Worm (Caenorhabditis elegans) whole organism, mixed stage, embryonic: ENCODE measurements around the gene mct-4.

Experiments
- M03D4.4 ChIP-seq: sonication (generic microtip); optimal IDR thresholded peaks from 2 replicates; lab custom pipeline; 2017; ENCODE audit warnings: mild to moderate bottlenecking, missing genetic modification characterization, missing compliant biosample characterization
- bed-3 ChIP-seq: fragments of 200-800 bp; sonication (Bioruptor generic); optimal IDR thresholded peaks from 3 replicates; lab custom pipeline; 2018; ENCODE audit warnings: mild to moderate bottlenecking, missing genetic modification characterization, moderate library complexity, missing compliant biosample characterization
- blmp-1 ChIP-seq: fragments of 150-350 bp; optimal IDR thresholded peaks from 2 replicates; lab custom pipeline; 2014; ENCODE audit warnings: missing biosample characterization, missing genetic modification characterization
- ceh-39 ChIP-seq: fragments of 150-350 bp; optimal IDR thresholded peaks from 2 replicates; lab custom pipeline; 2014; ENCODE audit warnings: missing biosample characterization, missing genetic modification characterization
- ceh-43 ChIP-seq: fragments of 200-800 bp; sonication (Bioruptor generic); optimal IDR thresholded peaks from 2 replicates; lab custom pipeline; 2018; ENCODE audit warnings: mild to moderate bottlenecking, missing genetic modification characterization, moderate library complexity, missing compliant biosample characterization
- ceh-83 ChIP-seq: fragments of 200-800 bp; sonication (Bioruptor generic); optimal IDR thresholded peaks from 2 replicates; lab custom pipeline; 2018; ENCODE audit warnings: mild to moderate bottlenecking, missing genetic modification characterization, missing compliant biosample characterization
- ces-1 ChIP-seq: fragments of 150-350 bp; optimal IDR thresholded peaks from 2 replicates; lab custom pipeline; 2014; ENCODE audit warnings: missing biosample characterization, missing genetic modification reagents, missing genetic modification characterization
- cnd-1 ChIP-seq: fragments of 200-800 bp; sonication (Bioruptor generic); optimal IDR thresholded peaks from 2 replicates; lab custom pipeline; 2018; ENCODE audit warnings: mild to moderate bottlenecking, missing genetic modification characterization, missing compliant biosample characterization
- drap-1 ChIP-seq: fragments of 200-800 bp; sonication (Bioruptor generic); optimal IDR thresholded peaks from 3 replicates; lab custom pipeline; 2018; ENCODE audit warnings: mild to moderate bottlenecking, missing genetic modification characterization, missing compliant biosample characterization
- elt-3 ChIP-seq: fragments of 150-350 bp; optimal IDR thresholded peaks from 2 replicates; lab custom pipeline; 2014; ENCODE audit warnings: missing biosample characterization, missing genetic modification characterization
- flh-1 ChIP-seq: fragments of 200-800 bp; sonication (Bioruptor generic); optimal IDR thresholded peaks from 2 replicates; lab custom pipeline; 2018; ENCODE audit warnings: mild to moderate bottlenecking, missing genetic modification characterization, moderate library complexity, missing compliant biosample characterization
- ham-2 ChIP-seq: fragments of 200-800 bp; sonication (Bioruptor generic); optimal IDR thresholded peaks from 2 replicates; lab custom pipeline; 2018; ENCODE audit warnings: mild to moderate bottlenecking, missing genetic modification characterization, missing compliant biosample characterization
- hlh-1 ChIP-seq: fragments of 150-350 bp; optimal IDR thresholded peaks from 2 replicates; lab custom pipeline; 2014; ENCODE audit warnings: missing biosample characterization, missing genetic modification reagents, missing genetic modification characterization
- lin-13 ChIP-seq: fragments of 150-350 bp; optimal IDR thresholded peaks from 2 replicates; lab custom pipeline; 2014; ENCODE audit warnings: missing biosample characterization, missing genetic modification characterization
- lin-32 ChIP-seq: fragments of 200-800 bp; sonication (Bioruptor generic); optimal IDR thresholded peaks from 2 replicates; lab custom pipeline; 2018; ENCODE audit warnings: mild to moderate bottlenecking, missing genetic modification characterization, missing compliant biosample characterization
- mab-5 ChIP-seq: fragments of 150-350 bp; optimal IDR thresholded peaks from 2 replicates; lab custom pipeline; 2014; ENCODE audit warnings: missing biosample characterization, missing genetic modification characterization
- mls-2 ChIP-seq: sonication (generic microtip); optimal IDR thresholded peaks from 2 replicates; lab custom pipeline; 2016; ENCODE audit warnings: mild to moderate bottlenecking, missing genetic modification characterization, moderate library complexity, missing compliant biosample characterization
- nhr-12 ChIP-seq: fragments of 150-350 bp; optimal IDR thresholded peaks from 2 replicates; lab custom pipeline; 2014; ENCODE audit warnings: missing biosample characterization, missing genetic modification characterization
- nhr-2 ChIP-seq: fragments of 150-350 bp; optimal IDR thresholded peaks from 2 replicates; lab custom pipeline; 2014; ENCODE audit warnings: missing biosample characterization, missing genetic modification characterization
- nhr-237 ChIP-seq: fragments of 150-350 bp; optimal IDR thresholded peaks from 2 replicates; lab custom pipeline; 2014; ENCODE audit warnings: missing biosample characterization, missing genetic modification characterization
- nhr-76 ChIP-seq: sonication (generic microtip); optimal IDR thresholded peaks from 2 replicates; lab custom pipeline; 2017; ENCODE audit warnings: missing biosample characterization, missing genetic modification characterization
- pha-4 ChIP-seq: fragments of 150-350 bp; optimal IDR thresholded peaks from 2 replicates; lab custom pipeline; 2018; ENCODE audit warnings: missing biosample characterization, missing genetic modification reagents, missing genetic modification characterization
- snpc-4 ChIP-seq: fragments of 150-350 bp; optimal IDR thresholded peaks from 2 replicates; lab custom pipeline; 2014; ENCODE audit warnings: missing biosample characterization, missing genetic modification characterization
- sptf-1 ChIP-seq: sonication (generic microtip); optimal IDR thresholded peaks from 2 replicates; lab custom pipeline; 2017; ENCODE audit warnings: mild to moderate bottlenecking, missing genetic modification characterization, moderate library complexity, missing compliant biosample characterization
- unc-120 ChIP-seq: sonication (generic microtip); optimal IDR thresholded peaks from 2 replicates; lab custom pipeline; 2017; ENCODE audit warnings: missing genetic modification characterization, missing compliant biosample characterization; ENCODE audit not compliant: poor library complexity, severe bottlenecking
- unc-62 ChIP-seq: fragments of 150-350 bp; optimal IDR thresholded peaks from 2 replicates; lab custom pipeline; 2014; ENCODE audit warnings: missing biosample characterization, missing genetic modification reagents, missing genetic modification characterization
- ztf-11 ChIP-seq: fragments of 150-350 bp; optimal IDR thresholded peaks from 2 replicates; lab custom pipeline; 2014; ENCODE audit warnings: missing biosample characterization, missing genetic modification characterization

mct-4 gene

DNA sequence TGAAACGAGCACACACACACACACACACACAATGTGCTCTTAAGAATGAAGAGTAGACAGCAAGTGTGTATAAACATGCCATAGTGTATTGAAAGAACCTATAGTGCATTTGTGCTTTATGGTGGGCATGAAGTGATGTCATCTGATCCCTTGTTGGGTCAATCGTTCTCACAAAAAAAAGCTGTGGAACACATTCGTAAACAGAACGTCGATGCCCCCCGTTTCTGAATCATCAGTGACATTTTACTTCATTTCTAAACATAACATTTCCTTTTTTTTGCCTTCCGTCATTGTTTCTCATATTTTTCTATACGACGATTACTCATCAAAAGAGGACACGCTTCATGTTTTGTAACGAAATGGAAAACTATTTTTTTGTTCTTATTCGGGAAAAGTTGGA is 29.4 kb upstream of the mct-4 start:
- TF ChIP-seq lin-32 (GFP tag; lab: Kevin White, UChicago) (no peak), hlh-1 (tag; lab: Kevin White, UChicago) (no peak), snpc-4 (tag; lab: Kevin White, UChicago) (no peak), nhr-12 (no peak), mls-2 (no peak), ceh-39 (no peak), unc-120 (tag; lab: Kevin White, UChicago) (no peak), drap-1 (GFP tag; lab: Kevin White, UChicago) (no peak), nhr-2 (no peak), mab-5 (tag; lab: Kevin White, UChicago) (no peak), flh-1 (GFP tag; lab: Kevin White, UChicago) (no peak), cnd-1 (no peak)

DNA sequence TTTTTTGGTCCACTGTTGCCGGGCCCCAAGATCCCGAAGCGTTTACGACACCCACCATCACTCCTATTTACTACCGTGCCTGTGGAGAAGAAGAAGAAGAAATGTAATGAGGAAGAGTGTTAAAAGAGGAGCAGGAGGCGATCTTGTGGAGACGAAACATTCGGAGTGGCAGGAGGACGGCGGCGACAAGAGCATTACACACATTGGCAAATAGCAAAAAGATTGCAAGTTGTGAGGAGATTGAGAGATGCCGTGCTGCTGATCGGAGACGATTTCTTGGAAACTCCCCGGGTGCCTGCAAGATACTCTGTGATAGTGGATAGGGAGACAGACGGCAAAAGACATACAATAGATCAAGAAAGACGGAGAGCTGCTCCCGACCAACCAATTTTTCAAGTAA is 27.7 kb upstream of the mct-4 start, which contains the start of gene M03F4.4:
Gene M03F4.4 (minus strand): TSS at position 160 of the 400 bp plus-strand sequence.
- no peak for TF ChIP-seq lin-13 (tag; lab: Kevin White, UChicago)
- TF ChIP-seq pha-4 (tag; lab: Kevin White, UChicago) = no peak
- peak; percentile 81 for TF ChIP-seq unc-120 (tag; lab: Kevin White, UChicago)
- no peak for TF ChIP-seq ceh-43
- no peak for TF ChIP-seq elt-3 (tag; lab: Kevin White, UChicago)
- peak; percentile 4 for TF ChIP-seq M03D4.4 (tag; lab: Kevin White, UChicago)
- TF ChIP-seq nhr-12 = no peak
- no peak for TF ChIP-seq mab-5 (tag; lab: Kevin White, UChicago)
- peak; percentile 25 for TF ChIP-seq nhr-237 (tag; lab: Kevin White, UChicago)
- no peak for TF ChIP-seq ceh-83 (GFP tag; lab: Kevin White, UChicago)
- TF ChIP-seq blmp-1 (tag; lab: Kevin White, UChicago) = no peak
- no peak for TF ChIP-seq nhr-2
- peak; percentile 55 for TF ChIP-seq unc-62 (GFP tag; lab: Kevin White, UChicago)
- TF ChIP-seq drap-1 (GFP tag; lab: Kevin White, UChicago) = no peak
- peak; percentile 70 for TF ChIP-seq hlh-1 (tag; lab: Kevin White, UChicago)
- no peak for TF ChIP-seq snpc-4 (tag; lab: Kevin White, UChicago)
- no peak for TF ChIP-seq ztf-11
- no peak for TF ChIP-seq ham-2
- no peak for TF ChIP-seq ceh-39

DNA sequence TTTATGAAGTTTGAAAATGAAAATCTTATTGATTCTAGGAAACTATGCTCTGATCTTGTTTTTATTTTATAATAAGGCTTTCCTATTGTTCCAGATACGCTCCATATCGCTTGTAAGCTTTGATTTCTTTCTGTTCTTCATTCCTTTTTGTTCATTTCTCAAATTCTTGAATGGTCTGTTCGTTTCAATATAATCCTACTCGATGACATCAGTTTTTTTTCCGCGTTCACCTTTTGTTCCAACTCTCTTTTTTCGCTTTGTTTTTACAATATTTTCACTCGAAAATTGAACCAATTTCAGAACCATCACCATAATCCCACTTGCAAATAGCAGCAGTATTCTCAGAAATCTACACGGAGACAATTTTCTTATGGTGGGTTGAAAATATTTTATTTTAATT is 18.2 kb upstream of the mct-4 start, which contains the start of gene tyra-3:
Gene tyra-3 (plus strand): TSS at position 301 of the 400 bp plus-strand sequence.
- no peak for TF ChIP-seq nhr-237 (tag; lab: Kevin White, UChicago)
- TF ChIP-seq ceh-43 = no peak
- no peak for TF ChIP-seq elt-3 (tag; lab: Kevin White, UChicago)

DNA sequence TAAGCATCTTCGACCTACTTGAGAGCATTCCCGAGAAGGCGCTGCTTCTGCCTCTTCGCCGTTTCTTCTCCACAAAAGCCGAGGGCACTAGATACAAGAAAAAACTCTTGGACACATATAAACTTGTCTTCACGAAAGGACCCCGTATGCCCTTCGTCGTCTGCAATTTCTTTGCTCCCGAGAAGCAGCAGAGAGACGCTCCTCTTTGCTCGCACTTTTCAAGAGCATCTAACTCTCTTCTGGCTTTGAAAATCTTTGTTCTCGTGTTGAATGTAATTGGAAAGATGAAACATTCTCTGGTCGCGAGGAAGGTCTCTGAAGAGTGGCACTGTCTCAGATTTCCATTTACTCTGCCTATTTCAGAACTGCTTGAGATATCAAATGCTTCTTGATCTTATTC is 9.4 kb upstream of the mct-4 start:
- TF ChIP-seq nhr-237 (tag; lab: Kevin White, UChicago) (no peak), cnd-1 (no peak), ceh-39 (no peak), ceh-83 (GFP tag; lab: Kevin White, UChicago) (no peak), nhr-76 (tag; lab: Kevin White, UChicago) (no peak), unc-62 (GFP tag; lab: Kevin White, UChicago) (no peak), unc-120 (tag; lab: Kevin White, UChicago) (no peak), lin-32 (GFP tag; lab: Kevin White, UChicago) (no peak), M03D4.4 (tag; lab: Kevin White, UChicago) (no peak)

DNA sequence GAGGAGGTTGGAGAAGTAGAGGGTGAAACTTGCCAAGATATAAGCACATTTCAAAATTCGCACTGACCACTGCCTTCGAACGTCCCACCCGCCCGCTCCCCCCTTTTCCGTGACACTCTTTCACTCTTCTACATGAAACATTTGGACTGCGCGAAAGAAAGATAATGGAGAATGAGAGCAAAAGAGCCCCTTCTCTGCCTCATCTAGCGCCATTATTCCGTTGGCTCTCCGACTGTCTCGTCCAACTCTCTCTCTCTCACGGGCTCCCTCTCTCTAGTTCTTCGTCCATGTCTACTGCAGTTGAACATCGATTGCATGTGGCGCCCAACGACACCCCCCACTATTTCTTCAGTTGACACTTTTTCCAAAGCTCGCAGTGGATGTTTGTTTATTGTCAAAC is 3.4 kb upstream of the mct-4 start:
- peak; percentile 56 for TF ChIP-seq ces-1 (GFP tag; lab: Kevin White, UChicago)
- no peak for TF ChIP-seq hlh-1 (tag; lab: Kevin White, UChicago)

DNA sequence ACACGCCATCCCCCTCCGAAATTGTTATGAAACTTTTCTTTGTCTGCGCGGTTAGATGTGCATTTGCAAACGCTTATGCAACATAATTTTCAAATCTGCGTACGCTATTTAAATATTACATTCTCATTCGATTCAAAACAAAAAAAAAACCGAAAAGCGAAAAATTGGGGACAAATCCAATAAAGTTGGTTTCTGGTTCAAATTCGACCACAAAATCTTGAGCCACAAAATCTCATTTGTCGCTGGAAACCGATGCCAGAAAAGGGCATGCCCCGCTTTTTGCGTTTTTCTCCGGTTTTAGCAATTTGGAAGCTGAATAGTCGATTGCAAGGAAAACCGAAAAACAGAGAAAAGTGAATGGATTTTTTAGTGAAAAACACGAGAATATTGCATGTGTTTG is 2.5 kb upstream of the mct-4 start:
- TF ChIP-seq ces-1 (GFP tag; lab: Kevin White, UChicago) = peak; percentile 78
- TF ChIP-seq ztf-11 = no peak

DNA sequence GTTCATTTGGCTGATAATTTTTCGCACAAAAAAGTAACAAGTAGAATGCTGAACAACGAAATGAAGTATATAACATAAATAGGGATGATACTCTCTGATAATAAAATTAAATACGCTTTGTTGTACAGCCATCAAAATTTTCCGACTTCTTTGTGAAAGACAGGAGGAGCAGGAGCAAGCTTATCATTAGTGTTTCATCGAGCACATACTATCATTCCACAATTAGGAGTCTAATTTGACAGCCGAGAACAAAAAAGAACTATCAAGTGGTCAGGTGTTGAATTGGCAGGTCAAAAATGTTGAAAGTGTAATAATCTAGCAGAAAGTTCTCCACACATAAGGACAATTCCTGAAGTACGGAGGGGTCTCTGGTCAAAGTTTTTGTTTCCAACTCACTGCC is 1.4 kb downstream of the mct-4 start:
- TF ChIP-seq bed-3 (GFP tag; lab: Kevin White, UChicago) = no peak
- TF ChIP-seq ceh-39 = no peak
- no peak for TF ChIP-seq blmp-1 (tag; lab: Kevin White, UChicago)
- TF ChIP-seq mls-2 = no peak
- TF ChIP-seq sptf-1 (tag; lab: Kevin White, UChicago) = no peak
- no peak for TF ChIP-seq mab-5 (tag; lab: Kevin White, UChicago)
- no peak for TF ChIP-seq nhr-237 (tag; lab: Kevin White, UChicago)
- TF ChIP-seq, all 35 proteins: peak for 0
